Worm (Caenorhabditis elegans) whole organism, L1 larva: Measurements from ENCODE around the gene peb-1.

ENCODE experiments used
- egl-27 ChIP-seq, 2 experiments: fragments of 150-350 bp in 1 of 2; sonication (generic microtip); optimal IDR thresholded peaks; 3 replicates each; lab custom pipeline; 2017 to 2018; ENCODE audit warnings: missing biosample characterization in 2 of 2, missing genetic modification characterization in 2 of 2, missing genetic modification reagents in 2 of 2
- fkh-10 ChIP-seq: sonication (generic microtip); optimal IDR thresholded peaks from 2 replicates; lab custom pipeline; 2017; ENCODE audit warnings: missing biosample characterization, missing genetic modification reagents, missing genetic modification characterization
- fkh-8 ChIP-seq: sonication (generic microtip); optimal IDR thresholded peaks from 2 replicates; lab custom pipeline; 2016; ENCODE audit warnings: mild to moderate bottlenecking, missing genetic modification characterization, missing compliant biosample characterization

DNA sequence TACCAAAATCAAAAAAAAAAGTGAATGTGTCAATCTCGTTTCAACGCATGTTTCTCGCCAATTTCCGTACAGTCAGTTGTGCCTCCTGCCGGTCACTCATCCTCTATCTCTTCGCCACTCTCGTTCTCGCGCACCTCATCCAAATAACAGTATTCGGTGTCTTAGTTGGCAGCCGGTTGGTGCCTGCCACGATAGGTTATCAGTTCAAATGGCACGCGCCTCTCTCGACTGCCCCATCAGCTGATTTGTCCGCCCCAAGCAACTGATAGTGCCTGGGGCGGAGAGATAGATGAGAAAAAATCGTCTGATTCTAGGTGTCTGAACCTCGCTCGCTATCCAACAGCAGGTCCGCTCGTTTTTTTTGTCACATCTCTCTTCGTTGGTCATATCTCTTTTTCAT is 4.3 kb downstream of the peb-1 start:
- TF ChIP-seq fkh-10 (GFP tag; lab: Kevin White, UChicago) (no peak), egl-27 (tag; optimal IDR thresholded peaks at IDR 0.05; lab: Kevin White, UChicago) (peak in 1 of 2 experiments; percentile 58), fkh-8 (no peak)
